Fruit fly (Drosophila melanogaster) whole organism, prepupa: Measurements from ENCODE around the gene tal-AA.

Experiments
- Blimp-1 ChIP-seq: fragments of 200-800 bp; sonication (Bioruptor generic); optimal IDR thresholded peaks from 3 replicates; lab custom pipeline; 2017; ENCODE audit warnings: missing biosample characterization, missing genetic modification characterization, mild to moderate bottlenecking, moderate library complexity, missing genetic modification reagents
- CG10631 ChIP-seq: fragments of 200-800 bp; sonication (Bioruptor generic); optimal IDR thresholded peaks from 2 replicates; lab custom pipeline; 2016; ENCODE audit warnings: missing biosample characterization, missing genetic modification characterization
- CG10669 ChIP-seq: fragments of 200-800 bp; sonication (Bioruptor generic); optimal IDR thresholded peaks from 3 replicates; lab custom pipeline; 2018; ENCODE audit warnings: missing biosample characterization, mild to moderate bottlenecking, missing genetic modification characterization, moderate library complexity
- CG11294 ChIP-seq: fragments of 200-800 bp; sonication (Bioruptor generic); IDR thresholded peaks from 2 replicates; pipeline ENCODE4 v1.3.6; 2022; ENCODE audit warnings: missing biosample characterization, missing genetic modification characterization
- CG11762 ChIP-seq: fragments of 200-800 bp; sonication (Bioruptor generic); optimal IDR thresholded peaks from 3 replicates; lab custom pipeline; 2016; ENCODE audit warnings: missing biosample characterization, missing genetic modification characterization; ENCODE audit not compliant: insufficient read depth
- CG15336 ChIP-seq: fragments of 200-800 bp; sonication (Bioruptor generic); IDR thresholded peaks from 2 replicates; pipeline ENCODE4 v1.3.6; 2022; ENCODE audit warnings: missing biosample characterization, missing genetic modification characterization
- CG1621 ChIP-seq: fragments of 200-800 bp; sonication (Bioruptor generic); optimal IDR thresholded peaks from 3 replicates; lab custom pipeline; 2018; ENCODE audit warnings: missing biosample characterization, mild to moderate bottlenecking, missing genetic modification characterization
- CG16779 ChIP-seq: fragments of 200-800 bp; sonication (Bioruptor generic); optimal IDR thresholded peaks from 3 replicates; lab custom pipeline; 2017; ENCODE audit warnings: missing biosample characterization, mild to moderate bottlenecking, missing genetic modification characterization
- CG3032 ChIP-seq: fragments of 200-800 bp; optimal IDR thresholded peaks from 2 replicates; lab custom pipeline; 2019; ENCODE audit warnings: missing biosample characterization, mild to moderate bottlenecking, missing genetic modification characterization, moderate library complexity
- CG32006 ChIP-seq: fragments of 200-800 bp; sonication (Bioruptor generic); optimal IDR thresholded peaks from 3 replicates; lab custom pipeline; 2017; ENCODE audit warnings: missing biosample characterization, mild to moderate bottlenecking, missing genetic modification characterization
- CG34406 ChIP-seq: fragments of 200-800 bp; sonication (Bioruptor generic); optimal IDR thresholded peaks from 3 replicates; lab custom pipeline; 2016; ENCODE audit warnings: missing biosample characterization, missing genetic modification characterization
- CG4318 ChIP-seq: fragments of 200-800 bp; sonication (Bioruptor generic); optimal IDR thresholded peaks from 3 replicates; lab custom pipeline; 2017; ENCODE audit warnings: missing biosample characterization, mild to moderate bottlenecking, missing genetic modification characterization
- CG6163 ChIP-seq: fragments of 200-800 bp; sonication (Bioruptor generic); IDR thresholded peaks from 3 replicates; pipeline ENCODE4 v1.3.6; 2022; ENCODE audit warnings: missing biosample characterization, missing genetic modification characterization
- CG6276 ChIP-seq: fragments of 200-800 bp; sonication (Bioruptor generic); optimal IDR thresholded peaks from 2 replicates; lab custom pipeline; 2017; ENCODE audit warnings: missing biosample characterization, mild to moderate bottlenecking, missing genetic modification characterization
- CG6854 ChIP-seq: fragments of 200-800 bp; sonication (Bioruptor generic); optimal IDR thresholded peaks from 2 replicates; lab custom pipeline; 2017; ENCODE audit warnings: missing biosample characterization, mild to moderate bottlenecking, missing genetic modification characterization
- CG8319 ChIP-seq: fragments of 200-800 bp; sonication (Bioruptor generic); optimal IDR thresholded peaks from 3 replicates; lab custom pipeline; 2016; ENCODE audit warnings: missing biosample characterization, missing genetic modification characterization
- CG8632 ChIP-seq: fragments of 200-800 bp; sonication (Bioruptor generic); optimal IDR thresholded peaks from 3 replicates; lab custom pipeline; 2016; ENCODE audit warnings: missing biosample characterization, missing genetic modification characterization
- CG9139 ChIP-seq: fragments of 200-800 bp; sonication (Bioruptor generic); optimal IDR thresholded peaks from 3 replicates; lab custom pipeline; 2017; ENCODE audit warnings: missing biosample characterization, mild to moderate bottlenecking, missing genetic modification characterization
- Eip75B ChIP-seq: fragments of 200-800 bp; sonication (Bioruptor generic); optimal IDR thresholded peaks from 3 replicates; lab custom pipeline; 2016; ENCODE audit warnings: missing biosample characterization, missing genetic modification characterization
- Eip78C ChIP-seq: fragments of 200-800 bp; sonication (Bioruptor generic); peaks from one replicate; lab custom pipeline; 2016; ENCODE audit warnings: missing biosample characterization, missing genetic modification characterization
- Ets96B ChIP-seq: fragments of 200-800 bp; optimal IDR thresholded peaks from 2 replicates; lab custom pipeline; 2019; ENCODE audit warnings: missing biosample characterization, mild to moderate bottlenecking, missing genetic modification characterization, moderate library complexity
- Gug ChIP-seq: fragments of 200-800 bp; sonication (Bioruptor generic); IDR thresholded peaks from 2 replicates; pipeline ENCODE4 v1.3.6; 2022; ENCODE audit warnings: missing biosample characterization, missing genetic modification characterization
- Hr39 ChIP-seq: fragments of 200-800 bp; sonication (Bioruptor generic); optimal IDR thresholded peaks from 2 replicates; lab custom pipeline; 2016; ENCODE audit warnings: missing biosample characterization, missing genetic modification characterization
- Lpt ChIP-seq: fragments of 200-800 bp; sonication (Bioruptor generic); optimal IDR thresholded peaks from 3 replicates; lab custom pipeline; 2016; ENCODE audit warnings: missing biosample characterization, missing genetic modification characterization
- OdsH ChIP-seq: fragments of 200-800 bp; sonication (Bioruptor generic); optimal IDR thresholded peaks from 3 replicates; lab custom pipeline; 2016; ENCODE audit warnings: missing biosample characterization, missing genetic modification characterization
- Smox ChIP-seq: fragments of 200-800 bp; sonication (Bioruptor generic); optimal IDR thresholded peaks from 3 replicates; lab custom pipeline; 2016; ENCODE audit warnings: missing biosample characterization, missing genetic modification characterization
- Sox102F ChIP-seq: fragments of 200-800 bp; sonication (Bioruptor generic); optimal IDR thresholded peaks from 2 replicates; lab custom pipeline; 2016; ENCODE audit warnings: missing biosample characterization, mild to moderate bottlenecking, missing genetic modification characterization
- Sox14 ChIP-seq: fragments of 200-800 bp; sonication (Bioruptor generic); optimal IDR thresholded peaks from 3 replicates; lab custom pipeline; 2016; ENCODE audit warnings: missing biosample characterization, missing genetic modification characterization
- achi ChIP-seq: fragments of 200-800 bp; sonication (Bioruptor generic); optimal IDR thresholded peaks from 3 replicates; lab custom pipeline; 2016; ENCODE audit warnings: missing biosample characterization, missing genetic modification characterization
- acj6 ChIP-seq: fragments of 200-800 bp; sonication (Bioruptor generic); optimal IDR thresholded peaks from 3 replicates; lab custom pipeline; 2016; ENCODE audit warnings: missing biosample characterization, missing genetic modification characterization
- cyc ChIP-seq: fragments of 200-800 bp; sonication (Bioruptor generic); optimal IDR thresholded peaks from 3 replicates; lab custom pipeline; 2016; ENCODE audit warnings: missing biosample characterization, missing genetic modification characterization
- dac ChIP-seq: fragments of 200-800 bp; sonication (Bioruptor generic); optimal IDR thresholded peaks from 2 replicates; lab custom pipeline; 2017; ENCODE audit warnings: missing biosample characterization, mild to moderate bottlenecking, missing genetic modification characterization
- dsx ChIP-seq: fragments of 200-800 bp; optimal IDR thresholded peaks from 3 replicates; lab custom pipeline; 2019; ENCODE audit warnings: missing biosample characterization, mild to moderate bottlenecking, missing genetic modification characterization, moderate library complexity; ENCODE audit not compliant: poor library complexity, severe bottlenecking
- eg ChIP-seq: fragments of 200-800 bp; sonication (Bioruptor generic); IDR thresholded peaks from 3 replicates; pipeline ENCODE4 v1.3.6; 2022; ENCODE audit warnings: missing biosample characterization, missing genetic modification characterization
- esn ChIP-seq: fragments of 200-800 bp; sonication (Bioruptor generic); optimal IDR thresholded peaks from 2 replicates; lab custom pipeline; 2016; ENCODE audit warnings: missing biosample characterization, mild to moderate bottlenecking, missing genetic modification characterization, moderate library complexity
- fd59A ChIP-seq: fragments of 200-800 bp; sonication (Bioruptor generic); optimal IDR thresholded peaks from 2 replicates; lab custom pipeline; 2017; ENCODE audit warnings: missing biosample characterization, mild to moderate bottlenecking, missing genetic modification characterization, missing genetic modification reagents
- fd85E ChIP-seq: fragments of 200-800 bp; sonication (Bioruptor generic); optimal IDR thresholded peaks from 3 replicates; lab custom pipeline; 2016; ENCODE audit warnings: missing biosample characterization, missing genetic modification characterization
- fkh ChIP-seq: fragments of 200-800 bp; sonication (Bioruptor generic); optimal IDR thresholded peaks from 3 replicates; lab custom pipeline; 2017; ENCODE audit warnings: missing biosample characterization, mild to moderate bottlenecking, missing genetic modification characterization, moderate library complexity
- lz ChIP-seq: fragments of 200-800 bp; sonication (Bioruptor generic); optimal IDR thresholded peaks from 3 replicates; lab custom pipeline; 2016; ENCODE audit warnings: missing biosample characterization, missing genetic modification characterization
- net ChIP-seq: fragments of 200-800 bp; sonication (Bioruptor generic); optimal IDR thresholded peaks from 3 replicates; lab custom pipeline; 2016; ENCODE audit warnings: missing biosample characterization, missing genetic modification characterization
- salr ChIP-seq, 2 experiments: fragments of 200-800 bp; sonication (Bioruptor generic); optimal IDR thresholded peaks; 3 replicates each; lab custom pipeline; 2016 to 2018; ENCODE audit warnings: missing biosample characterization in 2 of 2, missing genetic modification characterization in 2 of 2, mild to moderate bottlenecking in 1 of 2
- spab ChIP-seq: fragments of 200-800 bp; sonication (Bioruptor generic); optimal IDR thresholded peaks from 2 replicates; lab custom pipeline; 2017; ENCODE audit warnings: missing biosample characterization, mild to moderate bottlenecking, missing genetic modification characterization, missing genetic modification reagents
- ss ChIP-seq, 2 experiments: fragments of 200-800 bp; sonication (Bioruptor generic); optimal IDR thresholded peaks; 2 replicates in 1 of 2; 3 replicates in 1 of 2; lab custom pipeline; 2017 to 2018; ENCODE audit warnings: mild to moderate bottlenecking in 2 of 2, missing biosample characterization in 2 of 2, missing genetic modification characterization in 2 of 2, moderate library complexity in 1 of 2
- svp ChIP-seq: fragments of 200-800 bp; sonication (Bioruptor generic); peaks from one replicate; lab custom pipeline; 2016; ENCODE audit warnings: missing biosample characterization, missing genetic modification characterization
- vri ChIP-seq: fragments of 200-800 bp; sonication (Bioruptor generic); optimal IDR thresholded peaks from 3 replicates; lab custom pipeline; 2016; ENCODE audit warnings: missing biosample characterization, mild to moderate bottlenecking, missing genetic modification characterization

Gene tal-AA

dm6 chr3R:13840956-13841355 is 28.0 kb downstream of the tal-AA start (continued):
- peak; percentile 22 for TF ChIP-seq CG34406 (GFP tag; lab: Kevin White, UChicago)
- TF ChIP-seq esn (GFP tag; lab: Kevin White, UChicago): peak; percentile 62
- TF ChIP-seq CG9139 (GFP tag; lab: Kevin White, UChicago): peak; percentile 51
- TF ChIP-seq CG16779 (tag; lab: Kevin White, UChicago): peak; percentile 7
- TF ChIP-seq Blimp-1: no peak
- peak; percentile 91 for TF ChIP-seq Eip78C (GFP tag; lab: Kevin White, UChicago)
- peak; percentile 64 for TF ChIP-seq acj6 (GFP tag; lab: Kevin White, UChicago)
- TF ChIP-seq CG32006 (GFP tag; lab: Kevin White, UChicago): peak; percentile 57
- peak; percentile 48 for TF ChIP-seq CG1621 (tag; lab: Kevin White, UChicago)
- TF ChIP-seq fd85E: no peak
- peak; percentile 76 for TF ChIP-seq Ets96B (tag; lab: Kevin White, UChicago)
- peak; percentile 48 for TF ChIP-seq CG8632 (GFP tag; lab: Kevin White, UChicago)
- TF ChIP-seq CG3032: peak; percentile 63
- TF ChIP-seq Sox102F: peak; percentile 41
- peak; percentile 54 for TF ChIP-seq net (GFP tag; lab: Kevin White, UChicago)
- TF ChIP-seq Sox14: peak; percentile 48
- TF ChIP-seq cyc: peak; percentile 38
- TF ChIP-seq Gug: 0 out of 2 replicates have a peak, but pooled peaks have one; percentile 32
- peak; percentile 25 for TF ChIP-seq CG4318 (GFP tag; lab: Kevin White, UChicago)
- TF ChIP-seq lz (GFP tag; lab: Kevin White, UChicago): peak; percentile 43
- TF ChIP-seq fd59A (GFP tag; lab: Kevin White, UChicago): peak; percentile 65
- no peak for TF ChIP-seq Lpt (GFP tag; lab: Kevin White, UChicago)
- TF ChIP-seq, all 60 proteins: peak for 47

- TF ChIP-seq Eip78C (GFP tag; lab: Kevin White, UChicago) (peak; percentile 1), Hr39 (GFP tag; lab: Kevin White, UChicago) (no peak), CG10631 (no peak), CG4318 (GFP tag; lab: Kevin White, UChicago) (no peak), CG16779 (tag; lab: Kevin White, UChicago) (no peak), ss (GFP tag; optimal IDR thresholded peaks at IDR 0.05; lab: Kevin White, UChicago) (no peak)
- TF ChIP-seq, all 60 proteins: peak for 1
Observed at dm6 chr3R:13842532-13842931, 29.6 kb downstream of the tal-AA start.

DNA sequence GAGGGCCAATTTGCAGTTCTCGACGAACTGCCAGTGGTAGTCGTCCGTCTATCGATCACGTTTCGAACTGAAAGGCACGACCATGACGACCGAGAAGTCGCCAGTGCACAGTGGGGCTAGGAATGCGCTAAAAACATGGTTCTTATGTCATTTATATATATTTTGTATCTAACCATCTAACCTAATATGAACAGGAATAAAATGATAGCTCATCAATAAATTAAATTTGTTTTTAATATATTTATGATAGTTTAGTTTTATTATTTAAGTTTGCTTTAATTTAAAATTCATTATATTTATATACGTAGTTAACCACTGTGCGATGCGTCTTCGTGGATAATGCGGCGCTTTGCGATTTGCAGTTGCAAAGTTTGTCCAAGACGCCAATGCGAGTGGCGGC is 30.7 kb downstream of the tal-AA start:
- TF ChIP-seq Lpt (GFP tag; lab: Kevin White, UChicago) (peak; percentile 28), fkh (GFP tag; lab: Kevin White, UChicago) (no peak), achi (peak; percentile 57), lz (GFP tag; lab: Kevin White, UChicago) (peak; percentile 4), salr (GFP tag; optimal IDR thresholded peaks at IDR 0.05; lab: Kevin White, UChicago) (peak in 1 of 2 experiments; percentile 26), CG10669 (peak; percentile 8), CG8632 (GFP tag; lab: Kevin White, UChicago) (peak; percentile 10), CG34406 (GFP tag; lab: Kevin White, UChicago) (peak; percentile 23), CG11762 (GFP tag; lab: Kevin White, UChicago) (peak; percentile 31), CG9139 (GFP tag; lab: Kevin White, UChicago) (no peak), CG6163 (peak; percentile 61; the same call in 2 of the 3 replicates), Ets96B (tag; lab: Kevin White, UChicago) (peak; percentile 49), CG8319 (GFP tag; lab: Kevin White, UChicago) (no peak), CG6854 (GFP tag; lab: Kevin White, UChicago) (no peak), CG6276 (no peak), OdsH (GFP tag; lab: Kevin White, UChicago) (peak; percentile 47), Eip75B (no peak), net (GFP tag; lab: Kevin White, UChicago) (peak; percentile 42), spab (peak; percentile 26), CG15336 (peak; percentile 82), dac (GFP tag; lab: Kevin White, UChicago) (no peak), eg (GFP tag; lab: Robert Waterston, UW) (peak; percentile 61; the same call in 2 of the 3 replicates), CG16779 (tag; lab: Kevin White, UChicago) (no peak), vri (peak; percentile 38), Gug (0 out of 2 replicates have a peak, but pooled peaks have one; percentile 41), CG3032 (peak; percentile 4), svp (GFP tag; lab: Kevin White, UChicago) (peak; percentile 75), fd85E (no peak), Blimp-1 (no peak), dsx (GFP tag; lab: Kevin White, UChicago) (no peak), CG11294 (GFP tag; lab: Robert Waterston, UW) (0 out of 2 replicates have a peak, but pooled peaks have one; percentile 37), Smox (GFP tag; lab: Kevin White, UChicago) (peak; percentile 35), fd59A (GFP tag; lab: Kevin White, UChicago) (no peak), cyc (peak; percentile 24)
